Worm (Caenorhabditis elegans): ENCODE results near the gene F13H10.6.

DNA sequence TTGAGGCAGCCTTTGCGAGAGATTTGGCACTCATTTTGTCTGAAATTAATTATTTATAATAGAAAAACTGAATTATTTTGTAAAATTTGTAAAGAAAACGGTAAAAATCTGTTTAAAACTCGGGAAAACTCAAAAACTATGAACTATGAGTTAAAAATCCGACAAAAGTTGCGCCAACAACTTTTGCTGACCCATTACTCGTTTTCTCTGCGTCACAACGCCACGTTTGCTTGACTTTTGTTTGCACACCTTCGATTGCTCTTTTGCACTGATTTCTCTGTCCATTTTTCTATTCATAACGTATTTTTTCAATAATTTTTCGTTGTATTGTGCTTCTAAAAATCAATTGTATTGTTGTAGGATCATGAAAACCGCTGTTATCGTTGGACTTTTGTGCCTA, 27.1 kb downstream of the F13H10.6 start, which contains the start of gene fkb-1:
- TF ChIP-seq C06A6.2 (GFP tag; conservative IDR thresholded peaks at IDR 0.05) (no peak), let-607 (tag; optimal IDR thresholded peaks at IDR 0.05) (peak; percentile 67 to 79), Y79H2A.3 (GFP tag; conservative IDR thresholded peaks at IDR 0.05) (no peak), snpc-4 (GFP tag; optimal IDR thresholded peaks at IDR 0.05) (no peak), snpc-4 (tag; optimal IDR thresholded peaks at IDR 0.05) (peak in 1 of 4 experiments; percentile 2), unc-62 (GFP tag; optimal IDR thresholded peaks at IDR 0.05) (no peak), dpl-1 (GFP tag; optimal IDR thresholded peaks at IDR 0.05) (no peak), hlh-12 (tag; optimal IDR thresholded peaks at IDR 0.05) (no peak), nfya-2 (GFP tag; IDR thresholded peaks at IDR 0.05) (no peak), rec-8 (tag; optimal IDR thresholded peaks at IDR 0.05) (no peak), sea-2 (GFP tag; IDR thresholded peaks at IDR 0.05) (no peak), tlf-1 (GFP tag; optimal IDR thresholded peaks at IDR 0.05) (no peak), hsf-1 (GFP tag; IDR thresholded peaks at IDR 0.05) (no peak), bed-2 (GFP tag; IDR thresholded peaks at IDR 0.05) (no peak), lag-1 (GFP tag; IDR thresholded peaks at IDR 0.05) (no peak)

Measured in whole organism, young adult.